Comparison of ENCODE assay signal across 3 fruit fly cellular contexts in the genomic region with DNA sequence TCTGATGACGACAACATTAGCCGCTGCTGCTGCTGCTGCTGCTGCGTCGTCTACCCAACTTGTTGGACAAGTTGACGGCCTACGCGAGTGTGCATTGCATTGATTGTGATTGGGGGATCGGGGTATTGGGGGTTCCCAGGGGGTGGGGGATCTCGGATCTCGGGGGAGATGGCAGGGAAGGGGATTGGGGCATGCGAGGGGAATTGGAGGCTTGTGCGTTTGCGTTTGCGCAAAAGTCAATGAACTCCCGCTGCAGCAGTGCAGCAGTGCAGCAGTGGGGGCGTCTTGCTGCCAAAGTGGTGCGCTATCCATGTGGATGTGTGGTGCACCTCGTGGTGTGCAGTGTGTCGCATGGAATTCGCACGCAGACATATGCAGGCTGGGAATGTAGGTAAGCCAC.
TF ChIP-seq lines count a peak whose summit lies in the region.

No protein-coding gene starts in this region.

- TF ChIP-seq CTCF in whole organism, embryonic (GFP tag; optimal IDR thresholded peaks at IDR 0.05; lab: Kevin White, UChicago), result no peak

TF ChIP-seq in whole organism, embryonic, 481 proteins besides CTCF, POLR2A, EP300 and RAD21:
- TF ChIP-seq ewg (GFP tag; optimal IDR thresholded peaks at IDR 0.05; lab: Kevin White, UChicago), result no peak
- TF ChIP-seq crol (GFP tag; IDR thresholded peaks at IDR 0.05; lab: Robert Waterston, UW), result peak; percentile 88
- TF ChIP-seq sr (GFP tag; IDR thresholded peaks at IDR 0.05; lab: Robert Waterston, UW), result 0 out of 3 replicates have a peak, but pooled peaks have one; percentile 39
- TF ChIP-seq Blimp-1 (GFP tag; optimal IDR thresholded peaks at IDR 0.05; lab: Kevin White, UChicago), result peak; percentile 17

TF ChIP-seq in whole organism, prepupa, 60 proteins besides CTCF, POLR2A, EP300 and RAD21:
- TF ChIP-seq eg (GFP tag; IDR thresholded peaks at IDR 0.05; lab: Robert Waterston, UW) (0 out of 3 replicates have a peak, but pooled peaks have one; percentile 17), Lpt (GFP tag; optimal IDR thresholded peaks at IDR 0.05; lab: Kevin White, UChicago) (peak; percentile 20), Hr39 (GFP tag; optimal IDR thresholded peaks at IDR 0.05; lab: Kevin White, UChicago) (no peak), CG8119 (GFP tag; IDR thresholded peaks at IDR 0.05; lab: Robert Waterston, UW) (no peak)

TF ChIP-seq in whole organism, pupa, 21 proteins besides CTCF, POLR2A, EP300 and RAD21:
- TF ChIP-seq CG13204 (GFP tag; optimal IDR thresholded peaks at IDR 0.05; lab: Kevin White, UChicago) (peak; percentile 8), CG9948 (tag; optimal IDR thresholded peaks at IDR 0.05; lab: Kevin White, UChicago) (no peak), EcR (GFP tag; optimal IDR thresholded peaks at IDR 0.05; lab: Kevin White, UChicago) (peak; percentile 86)

Comparison
In these comparisons a context has a peak if more than half of its experiments do, and no peak if none do; other contexts are left out.
1. Of the 7 proteins assayed by ChIP-seq in both whole organism, embryonic and whole organism, prepupa: peak only in whole organism, embryonic: Blimp-1; only in whole organism, prepupa: Lpt; in both: none; in neither: 5.